Worm (Caenorhabditis elegans) whole organism, young adult: ENCODE data around the gene nhr-70.

ENCODE experiments used
- Y67H2A.10 ChIP-seq: fragments of 200-800 bp; sonication (Bioruptor generic); conservative IDR thresholded peaks from 2 replicates; pipeline ENCODE4 v1.3.6; 2022; ENCODE audit warnings: missing genetic modification reagents, missing genetic modification characterization, missing compliant biosample characterization
- athp-1 ChIP-seq: sonication (generic microtip); optimal IDR thresholded peaks from 2 replicates; lab custom pipeline; 2017; ENCODE audit warnings: mild to moderate bottlenecking, missing genetic modification characterization, missing compliant biosample characterization
- ceh-40 ChIP-seq: fragments of 200-800 bp; sonication (Bioruptor generic); IDR thresholded peaks from 2 replicates; pipeline ENCODE4 v1.3.6; 2022; ENCODE audit warnings: missing genetic modification characterization, missing compliant biosample characterization
- hlh-26 ChIP-seq: fragments of 200-800 bp; sonication (Bioruptor generic); conservative IDR thresholded peaks from 2 replicates; pipeline ENCODE4 v1.3.6; 2022; ENCODE audit warnings: missing genetic modification reagents, missing genetic modification characterization, missing compliant biosample characterization
- mxl-1 ChIP-seq: sonication (generic microtip); optimal IDR thresholded peaks from 2 replicates; lab custom pipeline; 2016; ENCODE audit warnings: missing genetic modification characterization, missing compliant biosample characterization
- nfya-2 ChIP-seq: fragments of 200-800 bp; sonication (Bioruptor generic); IDR thresholded peaks from 2 replicates; pipeline ENCODE4 v1.3.6; 2022; ENCODE audit warnings: missing genetic modification reagents, missing genetic modification characterization, missing compliant biosample characterization
- nhr-179 ChIP-seq: sonication (generic microtip); optimal IDR thresholded peaks from 2 replicates; lab custom pipeline; 2016; ENCODE audit warnings: mild to moderate bottlenecking, missing genetic modification characterization, missing compliant biosample characterization
- nhr-80 ChIP-seq: sonication (generic microtip); optimal IDR thresholded peaks from 2 replicates; lab custom pipeline; 2016; ENCODE audit warnings: missing genetic modification characterization, missing compliant biosample characterization
- somi-1 ChIP-seq: fragments of 200-800 bp; sonication (Bioruptor generic); optimal IDR thresholded peaks from 2 replicates; lab custom pipeline; 2018; ENCODE audit warnings: mild to moderate bottlenecking, missing genetic modification characterization, missing compliant biosample characterization
- ztf-26 ChIP-seq: sonication (generic microtip); optimal IDR thresholded peaks from 2 replicates; lab custom pipeline; 2017; ENCODE audit warnings: missing genetic modification characterization, missing compliant biosample characterization
- ztf-28 ChIP-seq: fragments of 200-800 bp; sonication (Bioruptor generic); IDR thresholded peaks from 2 replicates; pipeline ENCODE4 v1.3.6; 2022; ENCODE audit warnings: missing genetic modification reagents, missing genetic modification characterization, missing compliant biosample characterization

DNA sequence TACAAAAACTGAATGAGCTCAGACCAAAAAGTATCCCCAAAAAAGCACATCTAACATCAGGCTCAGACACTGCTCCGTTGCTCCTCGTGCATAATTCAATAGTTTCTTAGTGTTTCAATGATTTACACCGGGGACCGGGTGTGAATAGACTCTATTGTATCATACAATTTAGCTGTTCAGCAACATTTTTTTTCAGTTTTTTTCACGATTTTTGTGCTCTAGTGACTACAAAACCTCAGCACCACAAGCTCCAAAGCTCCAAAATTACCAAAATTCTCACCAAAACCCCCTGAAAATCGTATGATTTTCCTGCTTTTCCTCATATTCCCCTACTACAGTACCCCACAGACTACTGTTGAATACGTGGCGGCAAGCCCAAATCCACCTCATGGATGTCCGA lies 33.7 kb downstream of the nhr-70 start, which contains the start of gene egas-2:
- no peak for TF ChIP-seq somi-1 (GFP tag; lab: Kevin White, UChicago)
- TF ChIP-seq Y67H2A.10 (GFP tag; lab: Robert Waterston, UW): no peak
- TF ChIP-seq ceh-40: no peak
- no peak for TF ChIP-seq nfya-2 (GFP tag; lab: Robert Waterston, UW)
- no peak for TF ChIP-seq ztf-28 (GFP tag; lab: Robert Waterston, UW)
- no peak for TF ChIP-seq nhr-80 (tag; lab: Kevin White, UChicago)
- no peak for TF ChIP-seq mxl-1
- no peak for TF ChIP-seq nhr-179 (tag; lab: Kevin White, UChicago)
- TF ChIP-seq ztf-26 (tag; lab: Kevin White, UChicago): no peak
- no peak for TF ChIP-seq hlh-26 (GFP tag; lab: Robert Waterston, UW)
- TF ChIP-seq athp-1 (tag; lab: Kevin White, UChicago): no peak
